Fruit fly (Drosophila melanogaster): ENCODE measurements around the gene vn.

Gene vn

dm6 chr3L:5770113-5770798, 75.2 kb downstream of the vn start (continued):
- TF ChIP-seq CG7368 (GFP tag; optimal IDR thresholded peaks at IDR 0.05) (no peak), Sox102F (GFP tag; optimal IDR thresholded peaks at IDR 0.05) (no peak), CG32006 (GFP tag; optimal IDR thresholded peaks at IDR 0.05) (peak; percentile 58), CG6163 (GFP tag; IDR thresholded peaks at IDR 0.05) (peak; percentile 90), CG6854 (GFP tag; optimal IDR thresholded peaks at IDR 0.05) (peak; percentile 41), ss (GFP tag; optimal IDR thresholded peaks at IDR 0.05) (peak; percentile 94 to 97), CG10631 (GFP tag; optimal IDR thresholded peaks at IDR 0.05) (no peak), CG15336 (GFP tag; IDR thresholded peaks at IDR 0.05) (peak; percentile 52), salr (GFP tag; optimal IDR thresholded peaks at IDR 0.05) (peak in 1 of 2 experiments; percentile 58), Hr39 (GFP tag; optimal IDR thresholded peaks at IDR 0.05) (no peak), OdsH (GFP tag; optimal IDR thresholded peaks at IDR 0.05) (no peak), achi (GFP tag; optimal IDR thresholded peaks at IDR 0.05) (peak; percentile 39), Ets21C (GFP tag; optimal IDR thresholded peaks at IDR 0.05) (no peak), Gug (GFP tag; IDR thresholded peaks at IDR 0.05) (no peak), CG34406 (GFP tag; optimal IDR thresholded peaks at IDR 0.05) (peak; percentile 41), Blimp-1 (GFP tag; optimal IDR thresholded peaks at IDR 0.05) (peak; percentile 52)

- TF ChIP-seq dsx (GFP tag; optimal IDR thresholded peaks at IDR 0.05; ENCODE audit: poor library complexity, severe bottlenecking) = peak; percentile 50
- 0 out of 2 replicates have a peak, but pooled peaks have one; percentile 15 for TF ChIP-seq CG15336 (GFP tag; IDR thresholded peaks at IDR 0.05)
- peak; percentile 8 for TF ChIP-seq CG3032 (tag; optimal IDR thresholded peaks at IDR 0.05)
- no peak for TF ChIP-seq CG10631 (GFP tag; optimal IDR thresholded peaks at IDR 0.05)
- peak; percentile 61 for TF ChIP-seq svp (GFP tag)
- peak; percentile 31 for TF ChIP-seq CG6854 (GFP tag; optimal IDR thresholded peaks at IDR 0.05)
- peak; percentile 43 for TF ChIP-seq esn (GFP tag; optimal IDR thresholded peaks at IDR 0.05)
- no peak for TF ChIP-seq Hr4 (GFP tag; optimal IDR thresholded peaks at IDR 0.05)
- peak; percentile 5 for TF ChIP-seq topi (GFP tag; optimal IDR thresholded peaks at IDR 0.05)
- peak; percentile 16 for TF ChIP-seq Sox14 (GFP tag; optimal IDR thresholded peaks at IDR 0.05)
Measured at dm6 chr3L:5768532-5769497, 76.6 kb downstream of the vn start, which contains the start of the genes Ppat-Dpck and scny. TSS of gene Ppat-Dpck (minus strand) at chr3L:5768794. TSS of gene scny (plus strand) at chr3L:5769002.

dm6 chr3L:5765844-5766200, 79.6 kb downstream of the vn start, which contains the start of gene Txl:
TSS of gene Txl (plus strand) at chr3L:5765846.
- no peak for TF ChIP-seq Hr39 (GFP tag; optimal IDR thresholded peaks at IDR 0.05)
- no peak for TF ChIP-seq Sox15 (GFP tag; optimal IDR thresholded peaks at IDR 0.05)
- TF ChIP-seq CG16779 (tag; optimal IDR thresholded peaks at IDR 0.05) = no peak
- TF ChIP-seq ss (GFP tag; optimal IDR thresholded peaks at IDR 0.05) = no peak
- no peak for TF ChIP-seq CG11294 (GFP tag; IDR thresholded peaks at IDR 0.05)
- TF ChIP-seq Met (GFP tag; optimal IDR thresholded peaks at IDR 0.05) = no peak
- TF ChIP-seq fkh (GFP tag; optimal IDR thresholded peaks at IDR 0.05) = no peak
- TF ChIP-seq Ets96B (tag; optimal IDR thresholded peaks at IDR 0.05) = no peak
- TF ChIP-seq Sox102F (GFP tag; optimal IDR thresholded peaks at IDR 0.05) = no peak
- no peak for TF ChIP-seq Eip93F (GFP tag; optimal IDR thresholded peaks at IDR 0.05)
- no peak for TF ChIP-seq Ets21C (GFP tag; optimal IDR thresholded peaks at IDR 0.05)
- TF ChIP-seq net (GFP tag; optimal IDR thresholded peaks at IDR 0.05) = no peak
- TF ChIP-seq CG10631 (GFP tag; optimal IDR thresholded peaks at IDR 0.05) = no peak
- TF ChIP-seq esn (GFP tag; optimal IDR thresholded peaks at IDR 0.05) = no peak
- TF ChIP-seq vri (GFP tag; optimal IDR thresholded peaks at IDR 0.05) = no peak

Data from whole organism, prepupa.